Worm (Caenorhabditis elegans): ENCODE data around the gene srlf-30.

- TF ChIP-seq F10B5.3 (tag; optimal IDR thresholded peaks at IDR 0.05) (no peak), daf-19 (GFP tag; conservative IDR thresholded peaks at IDR 0.05) (no peak)
These were observed 31.4 kb upstream of the srlf-30 start, which contains the start of gene F13E9.11 for ce11 chrIV:10868629-10869251.

Data from whole organism, L4 larva.